Worm (Caenorhabditis elegans): Measurements from ENCODE around the gene gcna-1.

gcna-1 gene

ce11 chrIII:6013027-6013426, 4.1 kb upstream of the gcna-1 start:
- TF ChIP-seq ztf-23 (GFP tag; IDR thresholded peaks at IDR 0.05) = 0 out of 2 replicates have a peak, but pooled peaks have one; percentile 10
- peak; percentile 20; the same call in 1 of the 2 replicates for TF ChIP-seq flt-1 (GFP tag; IDR thresholded peaks at IDR 0.05)
- TF ChIP-seq ztf-29 (GFP tag; IDR thresholded peaks at IDR 0.05) = peak; percentile 10; the same call in 1 of the 2 replicates

DNA sequence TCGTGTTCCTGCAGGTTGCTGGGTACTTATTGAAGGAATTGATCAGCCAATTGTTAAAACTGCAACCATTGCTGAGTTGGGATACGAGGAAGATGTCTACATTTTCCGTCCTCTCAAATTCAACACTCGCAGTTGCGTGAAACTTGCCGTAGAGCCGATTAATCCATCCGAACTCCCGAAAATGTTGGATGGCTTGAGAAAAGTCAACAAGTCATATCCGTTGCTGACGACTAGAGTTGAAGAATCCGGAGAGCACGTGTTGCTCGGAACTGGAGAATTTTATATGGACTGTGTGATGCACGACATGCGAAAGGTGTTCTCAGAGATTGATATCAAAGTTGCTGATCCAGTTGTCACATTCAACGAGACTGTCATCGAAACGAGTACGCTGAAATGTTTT, 2.4 kb upstream of the gcna-1 start:
- TF ChIP-seq flt-1 (GFP tag; IDR thresholded peaks at IDR 0.05) = no peak
- no peak for TF ChIP-seq T22C8.4 (GFP tag; IDR thresholded peaks at IDR 0.05)
- TF ChIP-seq tab-1 (GFP tag; IDR thresholded peaks at IDR 0.05) = no peak
- no peak for TF ChIP-seq med-1 (GFP tag; optimal IDR thresholded peaks at IDR 0.05; ENCODE audit: insufficient read depth)
- TF ChIP-seq ztf-29 (GFP tag; IDR thresholded peaks at IDR 0.05) = no peak
- TF ChIP-seq ref-1 (GFP tag; conservative IDR thresholded peaks at IDR 0.05) = no peak
- TF ChIP-seq klf-2 (GFP tag; conservative IDR thresholded peaks at IDR 0.05) = no peak
- TF ChIP-seq cog-1 (tag; optimal IDR thresholded peaks at IDR 0.05) = no peak
- no peak for TF ChIP-seq ztf-23 (GFP tag; IDR thresholded peaks at IDR 0.05)

DNA sequence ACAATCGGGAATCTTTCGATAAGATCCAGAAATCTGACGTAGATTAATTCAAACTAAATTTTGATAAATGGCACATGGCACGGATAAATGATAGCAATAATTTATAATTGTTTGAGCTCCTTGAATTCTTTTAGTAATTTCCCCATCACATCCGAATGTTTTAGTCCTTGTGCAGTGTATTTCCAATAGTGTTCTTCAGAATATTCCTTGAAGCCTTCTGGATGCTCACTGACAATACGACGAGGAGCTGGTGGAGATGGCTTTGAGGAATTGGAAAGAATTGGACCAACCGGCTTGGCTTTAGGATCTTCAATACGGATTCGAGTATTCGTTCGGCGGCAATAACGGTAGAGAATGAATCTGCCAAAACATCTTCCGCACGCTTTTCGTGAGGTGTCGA, 2.4 kb downstream of the gcna-1 start:
- TF ChIP-seq klf-2 (GFP tag; conservative IDR thresholded peaks at IDR 0.05) (no peak), ztf-23 (GFP tag; IDR thresholded peaks at IDR 0.05) (no peak), ref-1 (GFP tag; conservative IDR thresholded peaks at IDR 0.05) (no peak), T22C8.4 (GFP tag; IDR thresholded peaks at IDR 0.05) (no peak), med-1 (GFP tag; optimal IDR thresholded peaks at IDR 0.05; ENCODE audit: insufficient read depth) (no peak), flt-1 (GFP tag; IDR thresholded peaks at IDR 0.05) (no peak), cog-1 (tag; optimal IDR thresholded peaks at IDR 0.05) (no peak), tab-1 (GFP tag; IDR thresholded peaks at IDR 0.05) (no peak), ztf-29 (GFP tag; IDR thresholded peaks at IDR 0.05) (no peak)

DNA sequence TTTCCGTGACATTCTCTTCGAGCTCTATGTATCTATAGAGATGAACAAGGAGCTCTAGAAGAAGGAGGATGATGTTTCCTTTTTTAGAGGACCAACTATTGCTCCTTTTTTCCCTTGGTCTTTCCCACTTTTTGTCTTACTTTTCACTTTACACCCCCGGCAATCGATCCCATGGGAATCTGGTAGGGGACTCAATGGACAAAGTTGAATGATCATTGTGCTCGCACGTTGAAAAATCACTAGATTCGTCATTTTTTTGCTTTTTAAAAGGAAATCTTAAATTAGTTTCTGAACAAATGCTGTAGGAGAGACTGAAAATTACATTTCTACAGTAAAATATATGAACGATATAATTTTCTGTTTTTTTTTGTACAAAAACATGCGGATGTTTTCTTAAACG, 6.9 kb downstream of the gcna-1 start:
- TF ChIP-seq ztf-29 (GFP tag; IDR thresholded peaks at IDR 0.05) (no peak), tab-1 (GFP tag; IDR thresholded peaks at IDR 0.05) (no peak)

- TF ChIP-seq ref-1 (GFP tag; conservative IDR thresholded peaks at IDR 0.05) (no peak), tab-1 (GFP tag; IDR thresholded peaks at IDR 0.05) (no peak), flt-1 (GFP tag; IDR thresholded peaks at IDR 0.05) (no peak), T22C8.4 (GFP tag; IDR thresholded peaks at IDR 0.05) (no peak), med-1 (GFP tag; optimal IDR thresholded peaks at IDR 0.05; ENCODE audit: insufficient read depth) (no peak), ztf-29 (GFP tag; IDR thresholded peaks at IDR 0.05) (no peak), klf-2 (GFP tag; conservative IDR thresholded peaks at IDR 0.05) (no peak), cog-1 (tag; optimal IDR thresholded peaks at IDR 0.05) (no peak), ztf-23 (GFP tag; IDR thresholded peaks at IDR 0.05) (no peak)
Observed at ce11 chrIII:5999629-6000028, 9.3 kb downstream of the gcna-1 start.

ce11 chrIII:5998640-5999039, 10.2 kb downstream of the gcna-1 start:
- no peak for TF ChIP-seq cog-1 (tag; optimal IDR thresholded peaks at IDR 0.05)
- no peak for TF ChIP-seq med-1 (GFP tag; optimal IDR thresholded peaks at IDR 0.05; ENCODE audit: insufficient read depth)
- no peak for TF ChIP-seq tab-1 (GFP tag; IDR thresholded peaks at IDR 0.05)
- no peak for TF ChIP-seq klf-2 (GFP tag; conservative IDR thresholded peaks at IDR 0.05)
- TF ChIP-seq ref-1 (GFP tag; conservative IDR thresholded peaks at IDR 0.05) = no peak
- no peak for TF ChIP-seq ztf-23 (GFP tag; IDR thresholded peaks at IDR 0.05)
- no peak for TF ChIP-seq flt-1 (GFP tag; IDR thresholded peaks at IDR 0.05)
- no peak for TF ChIP-seq T22C8.4 (GFP tag; IDR thresholded peaks at IDR 0.05)
- no peak for TF ChIP-seq ztf-29 (GFP tag; IDR thresholded peaks at IDR 0.05)

ce11 chrIII:5992913-5993312, 16.0 kb downstream of the gcna-1 start, which contains the start of gene T04C9.1:
T04C9.1 (plus strand) TSS chrIII:5993213.
- TF ChIP-seq ztf-23 (GFP tag; IDR thresholded peaks at IDR 0.05) = no peak
- TF ChIP-seq flt-1 (GFP tag; IDR thresholded peaks at IDR 0.05) = no peak
- TF ChIP-seq tab-1 (GFP tag; IDR thresholded peaks at IDR 0.05) = no peak
- TF ChIP-seq ztf-29 (GFP tag; IDR thresholded peaks at IDR 0.05) = no peak
- no peak for TF ChIP-seq cog-1 (tag; optimal IDR thresholded peaks at IDR 0.05)
- no peak for TF ChIP-seq T22C8.4 (GFP tag; IDR thresholded peaks at IDR 0.05)
- no peak for TF ChIP-seq ref-1 (GFP tag; conservative IDR thresholded peaks at IDR 0.05)
- no peak for TF ChIP-seq med-1 (GFP tag; optimal IDR thresholded peaks at IDR 0.05; ENCODE audit: insufficient read depth)
- no peak for TF ChIP-seq klf-2 (GFP tag; conservative IDR thresholded peaks at IDR 0.05)

DNA sequence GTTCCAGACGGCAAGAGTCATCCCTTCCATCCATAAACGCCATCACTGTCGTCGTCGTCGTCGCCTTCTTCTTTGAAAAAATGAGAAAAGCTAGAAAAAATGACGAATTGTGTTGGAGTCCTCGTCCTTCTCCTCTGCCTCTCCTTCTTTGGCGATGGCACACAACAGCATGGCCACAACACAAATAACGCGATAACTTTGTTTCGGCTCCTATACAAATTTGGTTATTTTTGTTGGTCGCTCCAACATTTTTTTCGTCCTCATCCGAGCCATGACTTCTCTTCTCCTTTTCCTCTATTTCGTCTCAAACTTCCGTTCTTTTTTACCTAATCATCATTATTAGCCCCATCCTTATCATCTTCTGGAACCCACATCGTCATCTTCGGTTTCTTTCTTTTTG, 16.8 kb downstream of the gcna-1 start:
- TF ChIP-seq cog-1 (tag; optimal IDR thresholded peaks at IDR 0.05) = no peak
- no peak for TF ChIP-seq ztf-29 (GFP tag; IDR thresholded peaks at IDR 0.05)
- no peak for TF ChIP-seq klf-2 (GFP tag; conservative IDR thresholded peaks at IDR 0.05)
- TF ChIP-seq flt-1 (GFP tag; IDR thresholded peaks at IDR 0.05) = 0 out of 2 replicates have a peak, but pooled peaks have one; percentile 37
- TF ChIP-seq ztf-23 (GFP tag; IDR thresholded peaks at IDR 0.05) = no peak
- TF ChIP-seq tab-1 (GFP tag; IDR thresholded peaks at IDR 0.05) = no peak
- no peak for TF ChIP-seq ref-1 (GFP tag; conservative IDR thresholded peaks at IDR 0.05)

DNA sequence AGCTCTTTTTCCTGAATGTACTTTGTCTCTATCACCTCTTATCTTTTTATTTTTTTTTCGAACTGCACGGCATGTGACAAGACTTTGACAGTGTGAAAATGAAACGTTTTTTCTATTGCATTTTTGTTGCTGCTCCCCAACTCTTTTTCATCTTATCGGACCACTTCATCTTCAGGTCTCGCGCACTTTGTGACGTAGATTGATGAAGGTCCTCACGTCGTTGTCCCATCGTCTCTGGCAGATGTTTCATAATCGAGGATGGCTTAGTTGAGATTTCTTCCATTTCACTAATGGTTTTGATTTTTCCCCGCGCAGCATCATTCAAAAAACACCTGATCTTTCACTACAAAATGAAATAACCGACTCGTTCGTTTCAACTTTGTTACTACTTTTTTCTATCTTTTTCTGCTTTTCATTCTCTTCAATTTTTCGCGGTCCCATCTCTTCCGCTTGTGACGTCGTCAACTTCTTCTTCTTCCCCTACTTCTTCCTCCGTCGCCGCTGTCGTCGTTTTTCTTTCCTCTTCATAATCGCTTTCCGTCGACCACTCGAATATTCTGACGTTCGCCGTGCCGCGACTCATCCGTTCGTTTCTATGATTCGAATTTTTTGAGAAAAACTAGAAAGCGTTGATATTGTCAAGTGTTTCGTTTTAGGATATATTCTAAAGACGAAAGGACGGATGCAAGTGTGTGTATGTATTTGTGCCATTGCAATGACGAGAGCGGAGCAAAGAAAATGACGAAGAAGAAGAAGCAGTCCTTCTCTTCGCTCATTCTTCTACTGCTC, 17.5 kb downstream of the gcna-1 start, which contains the start of gene T04C9.2:
Gene T04C9.2 (plus strand): TSS at position 739 of the 789 bp plus-strand sequence.
- TF ChIP-seq tab-1 (GFP tag; IDR thresholded peaks at IDR 0.05) = no peak
- no peak for TF ChIP-seq ztf-23 (GFP tag; IDR thresholded peaks at IDR 0.05)
- TF ChIP-seq cog-1 (tag; optimal IDR thresholded peaks at IDR 0.05) = no peak
- TF ChIP-seq med-1 (GFP tag; optimal IDR thresholded peaks at IDR 0.05; ENCODE audit: insufficient read depth) = no peak
- TF ChIP-seq T22C8.4 (GFP tag; IDR thresholded peaks at IDR 0.05) = no peak
- TF ChIP-seq flt-1 (GFP tag; IDR thresholded peaks at IDR 0.05) = no peak
- no peak for TF ChIP-seq klf-2 (GFP tag; conservative IDR thresholded peaks at IDR 0.05)
- no peak for TF ChIP-seq ref-1 (GFP tag; conservative IDR thresholded peaks at IDR 0.05)
- no peak for TF ChIP-seq ztf-29 (GFP tag; IDR thresholded peaks at IDR 0.05)

DNA sequence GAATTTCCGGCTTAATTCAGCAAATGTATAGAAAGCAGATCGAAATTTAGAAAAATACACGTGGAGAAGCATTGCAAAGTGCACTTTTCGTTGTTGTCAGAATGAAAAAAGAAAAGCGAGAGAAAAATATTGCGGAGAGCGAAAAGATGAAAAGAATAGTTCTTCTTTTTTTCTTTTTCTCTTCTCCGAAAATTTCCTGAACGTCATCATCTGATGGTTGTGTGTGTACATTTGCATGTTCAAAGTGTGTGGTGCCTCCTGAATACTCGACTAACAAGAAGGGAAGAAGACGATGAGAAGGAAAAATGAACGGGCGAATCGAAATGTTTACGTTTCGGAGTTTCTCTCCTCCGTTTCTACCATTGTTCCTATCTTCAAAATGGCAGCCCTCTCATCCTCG, 18.8 kb downstream of the gcna-1 start:
- no peak for TF ChIP-seq flt-1 (GFP tag; IDR thresholded peaks at IDR 0.05)
- TF ChIP-seq klf-2 (GFP tag; conservative IDR thresholded peaks at IDR 0.05) = no peak
- TF ChIP-seq tab-1 (GFP tag; IDR thresholded peaks at IDR 0.05) = no peak
- no peak for TF ChIP-seq ztf-29 (GFP tag; IDR thresholded peaks at IDR 0.05)
- TF ChIP-seq ztf-23 (GFP tag; IDR thresholded peaks at IDR 0.05) = no peak
- no peak for TF ChIP-seq ref-1 (GFP tag; conservative IDR thresholded peaks at IDR 0.05)
- no peak for TF ChIP-seq med-1 (GFP tag; optimal IDR thresholded peaks at IDR 0.05; ENCODE audit: insufficient read depth)
- TF ChIP-seq cog-1 (tag; optimal IDR thresholded peaks at IDR 0.05) = no peak
- TF ChIP-seq T22C8.4 (GFP tag; IDR thresholded peaks at IDR 0.05) = no peak
